Worm (Caenorhabditis elegans): Measurements from ENCODE around the gene T27A10.6.
A peak's percentile ranks its signal among the peaks of the same experiment; 100 is the strongest.

The T27A10.6 gene

ce11 chrX:3540861-3541260, 55.3 kb downstream of the T27A10.6 start (continued):
- TF ChIP-seq M03D4.4 (tag; optimal IDR thresholded peaks at IDR 0.05) (peak; percentile 24), tbx-8 (GFP tag; optimal IDR thresholded peaks at IDR 0.05) (no peak)

All from whole organism, mixed stage, embryonic.